Worm (Caenorhabditis elegans) whole organism, L3 larva: ENCODE data around the gene Y53F4B.18.

ENCODE experiments used
- ZK546.5 ChIP-seq: sonication (generic microtip); optimal IDR thresholded peaks from 2 replicates; lab custom pipeline; 2017; ENCODE audit warnings: missing biosample characterization, missing genetic modification characterization
- ama-1 ChIP-seq: fragments of 150-350 bp; optimal IDR thresholded peaks from 2 replicates; lab custom pipeline; 2018
- ceh-82 ChIP-seq: fragments of 150-350 bp; optimal IDR thresholded peaks from 2 replicates; lab custom pipeline; 2014; ENCODE audit warnings: missing biosample characterization, missing genetic modification characterization
- elt-1 ChIP-seq: fragments of 150-350 bp; optimal IDR thresholded peaks from 2 replicates; lab custom pipeline; 2014; ENCODE audit warnings: missing biosample characterization, missing genetic modification characterization
- lin-39 ChIP-seq: fragments of 150-350 bp; optimal IDR thresholded peaks from 2 replicates; lab custom pipeline; 2018; ENCODE audit warnings: missing biosample characterization, missing genetic modification reagents, missing genetic modification characterization
- nhr-23 ChIP-seq: fragments of 150-350 bp; optimal IDR thresholded peaks from 2 replicates; lab custom pipeline; 2014; ENCODE audit warnings: missing biosample characterization, missing genetic modification reagents, missing genetic modification characterization
- pha-4 ChIP-seq: fragments of 150-350 bp; optimal IDR thresholded peaks from 2 replicates; lab custom pipeline; 2014; ENCODE audit warnings: missing biosample characterization, missing genetic modification reagents, missing genetic modification characterization
- skn-1 ChIP-seq: fragments of 150-350 bp; optimal IDR thresholded peaks from 2 replicates; lab custom pipeline; 2014; ENCODE audit warnings: missing biosample characterization, missing genetic modification characterization

ce11 chrII:15119537-15120360 lies 48.3 kb upstream of the Y53F4B.18 start, which contains the start of gene arp-1:
- no peak for TF ChIP-seq ama-1 (lab: Kevin White, UChicago)
- peak; percentile 12 for TF ChIP-seq nhr-23
- TF ChIP-seq pha-4 (tag; lab: Kevin White, UChicago): peak; percentile 71
- no peak for TF ChIP-seq skn-1 (tag; lab: Kevin White, UChicago)
- TF ChIP-seq elt-1 (tag; lab: Kevin White, UChicago): no peak
- peak; percentile 59 for TF ChIP-seq lin-39 (tag; lab: Kevin White, UChicago)
- no peak for TF ChIP-seq ZK546.5
- TF ChIP-seq ceh-82 (tag; lab: Kevin White, UChicago): no peak
